Fruit fly (Drosophila melanogaster): ENCODE data around the gene Pfdn5.

Pfdn5 gene

dm6 chr3R:22530305-22530704, 43.5 kb downstream of the Pfdn5 start, which contains the start of gene CG33099 (continued):
- TF ChIP-seq CG32767 (GFP tag; IDR thresholded peaks at IDR 0.05) = no peak
- peak in 1 of 2 experiments; percentile 69 for TF ChIP-seq Pdp1 (GFP tag; optimal IDR thresholded peaks at IDR 0.05)
- no peak for TF ChIP-seq CG10366 (GFP tag; IDR thresholded peaks at IDR 0.05)
- no peak for TF ChIP-seq Sry-β (GFP tag; optimal IDR thresholded peaks at IDR 0.05)
- TF ChIP-seq Bdp1 (GFP tag; optimal IDR thresholded peaks at IDR 0.05) = no peak
- TF ChIP-seq CG1602 (GFP tag; optimal IDR thresholded peaks at IDR 0.05) = no peak
- peak; percentile 12; the same call in 1 of the 2 replicates for TF ChIP-seq ranshi (GFP tag; IDR thresholded peaks at IDR 0.05)
- no peak for TF ChIP-seq sima (GFP tag; optimal IDR thresholded peaks at IDR 0.05)
- peak; percentile 43 for TF ChIP-seq unpg (GFP tag; optimal IDR thresholded peaks at IDR 0.05)
- TF ChIP-seq CG8388 (GFP tag; optimal IDR thresholded peaks at IDR 0.05) = no peak
- TF ChIP-seq Myb (GFP tag; optimal IDR thresholded peaks at IDR 0.05) = no peak
- TF ChIP-seq tup (GFP tag; optimal IDR thresholded peaks at IDR 0.05) = no peak
- peak; percentile 55 for TF ChIP-seq pho (GFP tag; optimal IDR thresholded peaks at IDR 0.05)
- no peak for TF ChIP-seq CG6854 (GFP tag; optimal IDR thresholded peaks at IDR 0.05)
- TF ChIP-seq jumu (GFP tag; optimal IDR thresholded peaks at IDR 0.05) = no peak
- TF ChIP-seq CG3281 (GFP tag; optimal IDR thresholded peaks at IDR 0.05) = peak; percentile 57
- no peak for TF ChIP-seq al (GFP tag; IDR thresholded peaks at IDR 0.05)
- TF ChIP-seq CG15696 (tag; optimal IDR thresholded peaks at IDR 0.05) = peak; percentile 68
- peak; percentile 64 for TF ChIP-seq CrebB (tag; optimal IDR thresholded peaks at IDR 0.05)
- TF ChIP-seq CG5953 (GFP tag; IDR thresholded peaks at IDR 0.05) = peak; percentile 14; the same call in 1 of the 2 replicates
- no peak for TF ChIP-seq HLHmδ (GFP tag; optimal IDR thresholded peaks at IDR 0.05)
- TF ChIP-seq HmgD (GFP tag; optimal IDR thresholded peaks at IDR 0.05) = no peak
- peak; percentile 48 for TF ChIP-seq odd (GFP tag; optimal IDR thresholded peaks at IDR 0.05)
- no peak for TF ChIP-seq CG7786 (GFP tag; optimal IDR thresholded peaks at IDR 0.05)
- TF ChIP-seq slbo (GFP tag; IDR thresholded peaks at IDR 0.05) = 0 out of 2 replicates have a peak, but pooled peaks have one; percentile 16
- no peak for TF ChIP-seq ERR (GFP tag; optimal IDR thresholded peaks at IDR 0.05)
- no peak for TF ChIP-seq amos (GFP tag; IDR thresholded peaks at IDR 0.05; ENCODE audit: partially characterized antibody)
- no peak for TF ChIP-seq CG9876 (GFP tag; optimal IDR thresholded peaks at IDR 0.05)
- no peak for TF ChIP-seq jigr1 (GFP tag; IDR thresholded peaks at IDR 0.05)
- no peak for TF ChIP-seq CG3726 (GFP tag; IDR thresholded peaks at IDR 0.05)
- TF ChIP-seq twi (tag; optimal IDR thresholded peaks at IDR 0.05) = no peak
- TF ChIP-seq sd (tag; optimal IDR thresholded peaks at IDR 0.05) = peak; percentile 18
- peak; percentile 71; the same call in 1 of the 2 replicates for TF ChIP-seq CG14014 (GFP tag; IDR thresholded peaks at IDR 0.05)
- no peak for TF ChIP-seq Usf (GFP tag; optimal IDR thresholded peaks at IDR 0.05)
- no peak for TF ChIP-seq abd-A (tag; optimal IDR thresholded peaks at IDR 0.05)
- peak; percentile 40 for TF ChIP-seq CG12299 (tag; optimal IDR thresholded peaks at IDR 0.05)
- peak; percentile 30 for TF ChIP-seq CG13123 (GFP tag; optimal IDR thresholded peaks at IDR 0.05)
- TF ChIP-seq sens (GFP tag) = peak; percentile 83
- TF ChIP-seq dmrt99B (tag; optimal IDR thresholded peaks at IDR 0.05) = peak; percentile 4
- peak; percentile 35; the same call in 1 of the 4 replicates for TF ChIP-seq chinmo (GFP tag; IDR thresholded peaks at IDR 0.05; ENCODE audit: partially characterized antibody)
- TF ChIP-seq BEAF-32 (GFP tag; optimal IDR thresholded peaks at IDR 0.05) = no peak
- TF ChIP-seq phol (tag; optimal IDR thresholded peaks at IDR 0.05) = no peak
- no peak for TF ChIP-seq hb (GFP tag; IDR thresholded peaks at IDR 0.05; ENCODE audit: partially characterized antibody)
- no peak for TF ChIP-seq CG1832 (GFP tag; optimal IDR thresholded peaks at IDR 0.05)
- no peak for TF ChIP-seq croc (GFP tag; conservative IDR thresholded peaks at IDR 0.05)
- TF ChIP-seq her (GFP tag; optimal IDR thresholded peaks at IDR 0.05) = peak; percentile 11
- 0 out of 3 replicates have a peak, but pooled peaks have one; percentile 52 for TF ChIP-seq CG11456 (GFP tag; IDR thresholded peaks at IDR 0.05)
- no peak for TF ChIP-seq cato (GFP tag; optimal IDR thresholded peaks at IDR 0.05; ENCODE audit: borderline replicate concordance)
- TF ChIP-seq Awh (GFP tag; IDR thresholded peaks at IDR 0.05) = 0 out of 2 replicates have a peak, but pooled peaks have one; percentile 40
- TF ChIP-seq vnd (GFP tag; IDR thresholded peaks at IDR 0.05; ENCODE audit: partially characterized antibody) = no peak

Data from whole organism, embryonic.